Worm (Caenorhabditis elegans) whole organism, mixed stage, embryonic: ENCODE results near the gene vha-9.

Source experiments
- ceh-39 ChIP-seq: fragments of 150-350 bp; optimal IDR thresholded peaks from 2 replicates; lab custom pipeline; 2014; ENCODE audit warnings: missing biosample characterization, missing genetic modification characterization
- ces-1 ChIP-seq: fragments of 150-350 bp; optimal IDR thresholded peaks from 2 replicates; lab custom pipeline; 2014; ENCODE audit warnings: missing biosample characterization, missing genetic modification reagents, missing genetic modification characterization
- drap-1 ChIP-seq: fragments of 200-800 bp; sonication (Bioruptor generic); optimal IDR thresholded peaks from 3 replicates; lab custom pipeline; 2018; ENCODE audit warnings: mild to moderate bottlenecking, missing genetic modification characterization, missing compliant biosample characterization
- elt-1 ChIP-seq: sonication (generic microtip); optimal IDR thresholded peaks from 2 replicates; lab custom pipeline; 2017; ENCODE audit warnings: missing genetic modification characterization, mild to moderate bottlenecking, missing compliant biosample characterization, antibody characterized with exemption, moderate library complexity, borderline replicate concordance; ENCODE audit not compliant: insufficient read depth
- elt-3 ChIP-seq: fragments of 150-350 bp; optimal IDR thresholded peaks from 2 replicates; lab custom pipeline; 2014; ENCODE audit warnings: missing biosample characterization, missing genetic modification characterization
- ham-2 ChIP-seq: fragments of 200-800 bp; sonication (Bioruptor generic); optimal IDR thresholded peaks from 2 replicates; lab custom pipeline; 2018; ENCODE audit warnings: mild to moderate bottlenecking, missing genetic modification characterization, missing compliant biosample characterization
- snpc-4 ChIP-seq: fragments of 150-350 bp; optimal IDR thresholded peaks from 2 replicates; lab custom pipeline; 2014; ENCODE audit warnings: missing biosample characterization, missing genetic modification characterization
- unc-62 ChIP-seq: fragments of 150-350 bp; optimal IDR thresholded peaks from 2 replicates; lab custom pipeline; 2014; ENCODE audit warnings: missing biosample characterization, missing genetic modification reagents, missing genetic modification characterization

DNA sequence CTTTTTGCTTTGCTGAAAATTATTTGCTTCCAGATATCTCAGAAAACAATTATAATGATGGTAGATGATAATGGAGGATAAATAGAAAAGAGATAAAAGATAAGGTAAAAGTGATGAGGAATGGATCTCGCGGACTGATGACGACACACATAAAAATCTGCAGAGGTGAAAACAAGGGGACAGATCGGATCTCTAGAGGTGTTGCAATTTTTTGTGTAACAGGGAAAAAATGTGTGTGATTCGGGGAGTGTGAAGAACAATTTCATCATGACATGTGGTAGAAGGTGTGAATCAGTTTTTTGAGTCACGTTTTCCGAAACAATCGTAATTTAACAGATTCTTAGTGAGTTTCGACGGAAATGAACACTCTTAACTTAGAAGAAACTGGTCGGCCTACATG, 14.6 kb downstream of the vha-9 start:
- no peak for TF ChIP-seq unc-62 (GFP tag; lab: Kevin White, UChicago)
- no peak for TF ChIP-seq ceh-39 (tag; lab: Kevin White, UChicago)
- no peak for TF ChIP-seq elt-3 (tag; lab: Kevin White, UChicago)
- TF ChIP-seq drap-1 (GFP tag; lab: Kevin White, UChicago), result no peak
- TF ChIP-seq snpc-4 (tag; lab: Kevin White, UChicago), result no peak
- TF ChIP-seq elt-1, result peak; percentile 4
- TF ChIP-seq ham-2, result no peak
- TF ChIP-seq ces-1 (GFP tag; lab: Kevin White, UChicago), result no peak
